Fruit fly (Drosophila melanogaster): ENCODE results near the gene CG34132.

The CG34132 gene

DNA sequence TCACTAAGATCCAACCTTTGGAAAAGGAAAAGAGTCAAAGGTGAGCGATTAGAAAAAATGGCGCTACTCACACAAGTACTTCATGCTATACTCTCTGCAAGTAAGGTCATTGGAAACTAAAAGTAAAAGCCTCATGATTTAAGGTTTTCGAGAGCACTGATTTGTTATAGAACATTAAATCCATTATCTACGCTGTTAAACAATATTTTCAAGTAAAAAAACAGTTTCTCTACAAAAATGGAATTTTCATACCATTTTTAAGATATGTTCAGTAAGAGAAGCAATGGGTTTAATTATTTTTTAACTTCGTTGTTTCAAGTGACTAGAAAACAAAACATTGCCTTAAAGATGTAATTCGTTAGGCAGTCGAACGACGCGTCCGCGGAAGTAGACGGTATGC lies 3.7 kb downstream of the CG34132 start, which contains the start of gene Spn28Da:
Gene Spn28Da (minus strand): TSS at position 101 of the 400 bp plus-strand sequence.
- TF ChIP-seq ranshi (GFP tag; IDR thresholded peaks at IDR 0.05): no peak
- TF ChIP-seq HLH54F (GFP tag; optimal IDR thresholded peaks at IDR 0.05): no peak

dm6 chr2L:7890654-7891114 lies 5.4 kb downstream of the CG34132 start, which contains the start of gene Spn28Db:
Gene Spn28Db, minus strand, starts transcription at chr2L:7890704.
- no peak for TF ChIP-seq tin (GFP tag; optimal IDR thresholded peaks at IDR 0.05)
- TF ChIP-seq crol (GFP tag; IDR thresholded peaks at IDR 0.05): no peak
- TF ChIP-seq dmrt99B (tag; optimal IDR thresholded peaks at IDR 0.05): no peak
- TF ChIP-seq TFAM (GFP tag; optimal IDR thresholded peaks at IDR 0.05): no peak
- TF ChIP-seq CG12299 (tag; optimal IDR thresholded peaks at IDR 0.05): no peak
- no peak for TF ChIP-seq C15 (GFP tag; IDR thresholded peaks at IDR 0.05)
- TF ChIP-seq CG3995 (GFP tag; optimal IDR thresholded peaks at IDR 0.05): no peak
- TF ChIP-seq CG1602 (GFP tag; optimal IDR thresholded peaks at IDR 0.05): no peak
- TF ChIP-seq jumu (GFP tag; optimal IDR thresholded peaks at IDR 0.05): no peak
- peak in 1 of 3 experiments; percentile 2 for TF ChIP-seq lola (GFP tag; optimal IDR thresholded peaks at IDR 0.05)
- TF ChIP-seq CG15479 (GFP tag; optimal IDR thresholded peaks at IDR 0.05): no peak
- TF ChIP-seq CG7745 (tag; optimal IDR thresholded peaks at IDR 0.05): no peak
- no peak for TF ChIP-seq dysf (GFP tag; IDR thresholded peaks at IDR 0.05)
- no peak for TF ChIP-seq fd102C (GFP tag; optimal IDR thresholded peaks at IDR 0.05)
- TF ChIP-seq Sry-β (GFP tag; optimal IDR thresholded peaks at IDR 0.05): no peak
- no peak for TF ChIP-seq ci (GFP tag; IDR thresholded peaks at IDR 0.05)
- TF ChIP-seq aop (GFP tag; IDR thresholded peaks at IDR 0.05): no peak
- no peak for TF ChIP-seq CG11560 (tag; IDR thresholded peaks at IDR 0.05)
- 0 out of 2 replicates have a peak, but pooled peaks have one; percentile 14 for TF ChIP-seq bbx (GFP tag; IDR thresholded peaks at IDR 0.05; ENCODE audit: partially characterized antibody)
- TF ChIP-seq stc (GFP tag; IDR thresholded peaks at IDR 0.05): no peak
- peak; percentile 93 for TF ChIP-seq stwl (tag; optimal IDR thresholded peaks at IDR 0.05)
- no peak for TF ChIP-seq CG4820 (GFP tag; optimal IDR thresholded peaks at IDR 0.05)
- no peak for TF ChIP-seq ash1 (GFP tag; optimal IDR thresholded peaks at IDR 0.05)
- no peak for TF ChIP-seq CG13894 (tag; optimal IDR thresholded peaks at IDR 0.05)
- no peak for TF ChIP-seq sima (GFP tag; optimal IDR thresholded peaks at IDR 0.05)
- TF ChIP-seq CG14014 (GFP tag; IDR thresholded peaks at IDR 0.05): no peak
- TF ChIP-seq CG2875 (GFP tag; optimal IDR thresholded peaks at IDR 0.05): no peak
- TF ChIP-seq Adf1 (GFP tag; IDR thresholded peaks at IDR 0.05): no peak
- TF ChIP-seq CG1792 (GFP tag; optimal IDR thresholded peaks at IDR 0.05): no peak
- TF ChIP-seq chinmo (GFP tag; IDR thresholded peaks at IDR 0.05; ENCODE audit: partially characterized antibody): no peak
- TF ChIP-seq eve (GFP tag; optimal IDR thresholded peaks at IDR 0.05): no peak
- no peak for TF ChIP-seq CG10321 (GFP tag; IDR thresholded peaks at IDR 0.05)
- no peak for TF ChIP-seq prd (optimal IDR thresholded peaks at IDR 0.05)
- no peak for TF ChIP-seq prd (GFP tag; IDR thresholded peaks at IDR 0.05)
- no peak for TF ChIP-seq crc (GFP tag; optimal IDR thresholded peaks at IDR 0.05)
- TF ChIP-seq CG14710 (tag; optimal IDR thresholded peaks at IDR 0.05): peak; percentile 9
- no peak for TF ChIP-seq CG32772 (GFP tag; IDR thresholded peaks at IDR 0.05)
- no peak for TF ChIP-seq grau (tag; optimal IDR thresholded peaks at IDR 0.05)
- TF ChIP-seq NfI (GFP tag; optimal IDR thresholded peaks at IDR 0.05): no peak
- TF ChIP-seq CG15696 (tag; optimal IDR thresholded peaks at IDR 0.05): peak; percentile 8
- no peak for TF ChIP-seq da (GFP tag; optimal IDR thresholded peaks at IDR 0.05)
- no peak for TF ChIP-seq her (GFP tag; optimal IDR thresholded peaks at IDR 0.05)
- TF ChIP-seq CG7987 (GFP tag; optimal IDR thresholded peaks at IDR 0.05): no peak
- no peak for TF ChIP-seq Stat92E (GFP tag; optimal IDR thresholded peaks at IDR 0.05)
- TF ChIP-seq Opbp (GFP tag; IDR thresholded peaks at IDR 0.05; ENCODE audit: partially characterized antibody): peak; percentile 76; the same call in 2 of the 3 replicates
- no peak for TF ChIP-seq sim (GFP tag; IDR thresholded peaks at IDR 0.05)
- no peak for TF ChIP-seq wor (GFP tag; IDR thresholded peaks at IDR 0.05)

All from whole organism, embryonic.